Fruit fly (Drosophila melanogaster) whole organism, embryonic: ENCODE measurements around the gene Cerk.

Experiments used
- Blimp-1 ChIP-seq: fragments of 200-800 bp; sonication (Bioruptor generic); optimal IDR thresholded peaks from 3 replicates; lab custom pipeline; 2018; ENCODE audit warnings: missing biosample characterization, missing genetic modification characterization, mild to moderate bottlenecking, moderate library complexity, missing genetic modification reagents
- C15 ChIP-seq: fragments of 200-800 bp; sonication (Bioruptor generic); IDR thresholded peaks from 3 replicates; pipeline ENCODE4 v1.3.6; 2022; ENCODE audit warnings: missing biosample characterization, missing genetic modification characterization
- CG10543 ChIP-seq: fragments of 200-800 bp; sonication (Bioruptor generic); optimal IDR thresholded peaks from 3 replicates; lab custom pipeline; 2017; ENCODE audit warnings: missing biosample characterization, mild to moderate bottlenecking, missing genetic modification characterization, moderate library complexity
- CG11504 ChIP-seq: fragments of 200-800 bp; sonication (Bioruptor generic); optimal IDR thresholded peaks from 3 replicates; lab custom pipeline; 2019; ENCODE audit warnings: missing biosample characterization, mild to moderate bottlenecking, missing genetic modification characterization, moderate library complexity
- CG12769 ChIP-seq: fragments of 200-800 bp; sonication (Bioruptor generic); optimal IDR thresholded peaks from 2 replicates; lab custom pipeline; 2019; ENCODE audit warnings: missing biosample characterization, mild to moderate bottlenecking, missing genetic modification characterization, moderate library complexity
- CG13123 ChIP-seq: fragments of 200-800 bp; sonication (Bioruptor generic); optimal IDR thresholded peaks from 2 replicates; lab custom pipeline; 2016; ENCODE audit warnings: missing biosample characterization, missing genetic modification characterization
- CG13894 ChIP-seq: fragments of 200-800 bp; sonication (Bioruptor generic); optimal IDR thresholded peaks from 3 replicates; lab custom pipeline; 2018; ENCODE audit warnings: missing biosample characterization, mild to moderate bottlenecking, missing genetic modification characterization, moderate library complexity
- CG15696 ChIP-seq: fragments of 200-800 bp; sonication (Bioruptor generic); optimal IDR thresholded peaks from 2 replicates; lab custom pipeline; 2019; ENCODE audit warnings: missing biosample characterization, mild to moderate bottlenecking, missing genetic modification characterization, moderate library complexity
- CG18476 ChIP-seq: fragments of 200-800 bp; sonication (Bioruptor generic); optimal IDR thresholded peaks from 2 replicates; lab custom pipeline; 2016; ENCODE audit warnings: missing biosample characterization, mild to moderate bottlenecking, missing genetic modification characterization
- CG2199 ChIP-seq: fragments of 200-800 bp; sonication (Bioruptor generic); IDR thresholded peaks from 3 replicates; pipeline ENCODE4 v1.3.6; 2022; ENCODE audit warnings: missing biosample characterization, missing genetic modification characterization
- CG2678 ChIP-seq: fragments of 200-800 bp; sonication (Bioruptor generic); optimal IDR thresholded peaks from 3 replicates; lab custom pipeline; 2019; ENCODE audit warnings: missing biosample characterization, mild to moderate bottlenecking, missing genetic modification characterization, moderate library complexity
- CG7556 ChIP-seq: fragments of 200-800 bp; sonication (Bioruptor generic); optimal IDR thresholded peaks from 2 replicates; lab custom pipeline; 2017; ENCODE audit warnings: missing biosample characterization, mild to moderate bottlenecking, missing genetic modification characterization
- Chrac-16 ChIP-seq: fragments of 200-800 bp; sonication (Bioruptor generic); optimal IDR thresholded peaks from 3 replicates; lab custom pipeline; 2016; ENCODE audit warnings: missing biosample characterization, missing genetic modification characterization
- Dll ChIP-seq: fragments of 200-800 bp; sonication (Bioruptor generic); IDR thresholded peaks from 4 replicates; pipeline ENCODE4 v1.3.6; 2022; ENCODE audit warnings: missing biosample characterization, missing genetic modification characterization; ENCODE audit not compliant: partially characterized antibody
- Doc3 ChIP-seq: fragments of 200-800 bp; sonication (Bioruptor generic); IDR thresholded peaks from 3 replicates; pipeline ENCODE4 v1.3.6; 2022; ENCODE audit warnings: missing biosample characterization, missing genetic modification characterization; ENCODE audit not compliant: partially characterized antibody
- Gsc ChIP-seq: fragments of 200-800 bp; sonication (Bioruptor generic); IDR thresholded peaks from 2 replicates; pipeline ENCODE4 v1.3.6; 2022; ENCODE audit warnings: missing biosample characterization, missing genetic modification characterization
- Med ChIP-seq: fragments of 200-800 bp; sonication (Bioruptor generic); peaks from one replicate; lab custom pipeline; 2016; ENCODE audit warnings: missing biosample characterization, missing genetic modification characterization, mild to moderate bottlenecking, inconsistent platforms, moderate library complexity
- Nf-YA ChIP-seq: fragments of 200-800 bp; sonication (Bioruptor generic); IDR thresholded peaks from 2 replicates; pipeline ENCODE4 v1.3.6; 2022; ENCODE audit warnings: missing biosample characterization, missing genetic modification characterization
- Nf-YB ChIP-seq: fragments of 200-800 bp; sonication (Bioruptor generic); optimal IDR thresholded peaks from 3 replicates; lab custom pipeline; 2019; ENCODE audit warnings: missing biosample characterization, mild to moderate bottlenecking, missing genetic modification characterization, moderate library complexity
- Nf-YC ChIP-seq: fragments of 200-800 bp; optimal IDR thresholded peaks from 3 replicates; lab custom pipeline; 2019; ENCODE audit warnings: missing biosample characterization, mild to moderate bottlenecking, missing genetic modification characterization, moderate library complexity
- Optix ChIP-seq: fragments of 200-800 bp; sonication (Bioruptor generic); IDR thresholded peaks from 3 replicates; pipeline ENCODE4 v1.3.6; 2022; ENCODE audit warnings: missing biosample characterization, missing genetic modification characterization
- Pdp1 ChIP-seq, 2 experiments: fragments of 200-800 bp; sonication (Bioruptor generic); optimal IDR thresholded peaks; 3 replicates each; lab custom pipeline; 2016; ENCODE audit warnings: missing biosample characterization in 2 of 2, missing genetic modification characterization in 2 of 2, mild to moderate bottlenecking in 1 of 2, moderate library complexity in 1 of 2
- abd-A ChIP-seq: fragments of 200-800 bp; sonication (Bioruptor generic); optimal IDR thresholded peaks from 3 replicates; lab custom pipeline; 2019; ENCODE audit warnings: missing biosample characterization, mild to moderate bottlenecking, missing genetic modification characterization, moderate library complexity
- chinmo ChIP-seq: fragments of 200-800 bp; sonication (Bioruptor generic); IDR thresholded peaks from 4 replicates; pipeline ENCODE4 v1.3.6; 2022; ENCODE audit warnings: missing biosample characterization, missing genetic modification characterization; ENCODE audit not compliant: partially characterized antibody
- crol ChIP-seq: fragments of 200-800 bp; sonication (Bioruptor generic); IDR thresholded peaks from 2 replicates; pipeline ENCODE4 v1.3.6; 2022; ENCODE audit warnings: missing biosample characterization, missing genetic modification characterization
- cwo ChIP-seq: fragments of 200-800 bp; sonication (Bioruptor generic); optimal IDR thresholded peaks from 3 replicates; lab custom pipeline; 2017; ENCODE audit warnings: missing biosample characterization, missing genetic modification characterization, mild to moderate bottlenecking, moderate library complexity, missing genetic modification reagents
- eyg ChIP-seq: fragments of 200-800 bp; sonication (Bioruptor generic); optimal IDR thresholded peaks from 3 replicates; lab custom pipeline; 2016; ENCODE audit warnings: missing biosample characterization, missing genetic modification characterization
- grn ChIP-seq: fragments of 200-800 bp; sonication (Bioruptor generic); optimal IDR thresholded peaks from 3 replicates; lab custom pipeline; 2017; ENCODE audit warnings: missing biosample characterization, missing genetic modification characterization
- insv ChIP-seq, 2 experiments: fragments of 200-800 bp; sonication (Bioruptor generic); optimal IDR thresholded peaks; 3 replicates each; lab custom pipeline; 2016 to 2018; ENCODE audit warnings: missing biosample characterization in 2 of 2, missing genetic modification characterization in 2 of 2
- kay ChIP-seq: fragments of 200-800 bp; sonication (Bioruptor generic); optimal IDR thresholded peaks from 2 replicates; lab custom pipeline; 2016; ENCODE audit warnings: missing biosample characterization, missing genetic modification characterization
- otp ChIP-seq: fragments of 200-800 bp; sonication (Bioruptor generic); IDR thresholded peaks from 3 replicates; pipeline ENCODE4, ENCODE4 v1.3.6; 2022; ENCODE audit warnings: missing biosample characterization, missing genetic modification characterization
- ranshi ChIP-seq: fragments of 200-800 bp; sonication (Bioruptor generic); IDR thresholded peaks from 2 replicates; pipeline ENCODE4 v1.3.6; 2022; ENCODE audit warnings: missing biosample characterization, missing genetic modification characterization
- sd ChIP-seq: fragments of 200-800 bp; sonication (Bioruptor generic); optimal IDR thresholded peaks from 3 replicates; lab custom pipeline; 2018; ENCODE audit warnings: missing biosample characterization, mild to moderate bottlenecking, missing genetic modification characterization, moderate library complexity
- sr ChIP-seq: fragments of 200-800 bp; sonication (Bioruptor generic); IDR thresholded peaks from 3 replicates; pipeline ENCODE4 v1.3.6; 2022; ENCODE audit warnings: missing biosample characterization, missing genetic modification characterization
- sug ChIP-seq: fragments of 200-800 bp; optimal IDR thresholded peaks from 2 replicates; lab custom pipeline; 2019; ENCODE audit warnings: missing biosample characterization, mild to moderate bottlenecking, missing genetic modification characterization, moderate library complexity
- twi ChIP-seq: fragments of 200-800 bp; optimal IDR thresholded peaks from 2 replicates; lab custom pipeline; 2019; ENCODE audit warnings: missing biosample characterization, mild to moderate bottlenecking, missing genetic modification characterization, moderate library complexity

Cerk gene

DNA sequence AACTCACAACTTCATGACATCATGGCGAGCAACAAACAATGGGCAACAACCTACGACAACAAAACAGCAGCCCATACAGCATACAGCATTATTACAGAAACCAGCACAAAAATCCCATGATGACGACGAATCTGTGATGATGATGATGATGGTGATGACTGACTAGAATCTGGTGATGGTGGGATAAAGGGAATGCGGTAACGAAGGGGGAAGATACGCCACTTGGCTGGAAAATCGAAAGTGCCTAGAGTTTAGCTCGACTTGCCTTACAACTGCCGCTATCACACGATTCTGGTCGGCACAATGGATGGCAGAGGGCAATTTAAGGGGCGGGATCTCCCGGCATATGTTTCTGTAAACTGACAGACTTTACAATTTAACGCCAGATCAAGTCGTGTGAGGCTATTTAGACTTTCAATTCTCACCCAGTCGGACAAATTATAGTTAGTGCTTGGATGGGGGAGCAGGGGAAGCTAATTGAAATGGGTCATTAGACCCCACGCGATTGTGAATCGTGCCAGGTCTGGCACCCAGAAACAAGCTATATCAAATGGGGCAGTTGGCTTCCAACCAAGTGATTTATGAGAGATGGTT is 53.0 kb downstream of the Cerk start:
- TF ChIP-seq abd-A (peak; percentile 37), Nf-YC (tag; lab: Kevin White, UChicago) (no peak), Blimp-1 (GFP tag; lab: Kevin White, UChicago) (peak; percentile 98), Optix (no peak), Nf-YB (GFP tag; lab: Kevin White, UChicago) (no peak), eyg (GFP tag; lab: Kevin White, UChicago) (no peak), Dll (GFP tag; lab: Robert Waterston, UW) (no peak), CG2678 (tag; lab: Kevin White, UChicago) (no peak), CG2199 (GFP tag; lab: Robert Waterston, UW) (0 out of 3 replicates have a peak, but pooled peaks have one; percentile 59), chinmo (GFP tag; lab: Robert Waterston, UW) (peak; percentile 79; the same call in 1 of the 4 replicates), Med (peak; percentile 71), Gsc (GFP tag; lab: Robert Waterston, UW) (no peak), crol (peak; percentile 65; the same call in 1 of the 2 replicates), CG13123 (GFP tag; lab: Kevin White, UChicago) (no peak), grn (GFP tag; lab: Kevin White, UChicago) (peak; percentile 14), sd (peak; percentile 63), sr (GFP tag; lab: Robert Waterston, UW) (0 out of 3 replicates have a peak, but pooled peaks have one; percentile 19), CG13894 (tag; lab: Kevin White, UChicago) (peak; percentile 88), CG11504 (peak; percentile 36), Pdp1 (GFP tag; optimal IDR thresholded peaks at IDR 0.05; lab: Kevin White, UChicago) (peak in 1 of 2 experiments; percentile 16), twi (tag; lab: Kevin White, UChicago) (peak; percentile 20), Nf-YA (GFP tag; lab: Robert Waterston, UW) (no peak), cwo (peak; percentile 12), sug (tag; lab: Kevin White, UChicago) (peak; percentile 20), Chrac-16 (no peak), CG12769 (tag; lab: Kevin White, UChicago) (peak; percentile 79), otp (GFP tag; lab: Robert Waterston, UW) (0 out of 3 replicates have a peak, but pooled peaks have one; percentile 53), CG10543 (GFP tag; lab: Kevin White, UChicago) (peak; percentile 40)
- TF ChIP-seq, all 482 proteins: peak for 18

DNA sequence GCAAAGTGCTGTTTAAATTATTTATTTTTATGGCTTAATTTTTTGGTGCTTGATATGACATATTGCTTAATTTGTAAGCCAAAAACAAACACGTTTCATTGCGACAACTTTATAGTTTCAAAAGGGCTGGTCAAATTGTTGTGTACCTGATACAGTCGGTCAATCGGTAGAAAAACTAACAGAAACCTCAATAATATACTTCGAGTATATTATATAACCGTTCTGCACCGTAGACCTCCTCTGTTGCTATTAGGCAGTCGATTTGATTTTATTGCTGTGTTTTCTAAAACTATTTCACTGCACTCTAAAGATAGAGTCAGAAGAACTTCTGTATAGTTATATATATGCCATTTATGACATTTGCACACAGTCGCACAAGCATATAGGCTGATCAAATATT is 57.9 kb downstream of the Cerk start:
- TF ChIP-seq Med (peak; percentile 56), Doc3 (GFP tag; lab: Robert Waterston, UW) (no peak), ranshi (GFP tag; lab: Robert Waterston, UW) (no peak), insv (GFP tag; optimal IDR thresholded peaks at IDR 0.05; lab: Kevin White, UChicago) (no peak), C15 (GFP tag; lab: Robert Waterston, UW) (no peak), Pdp1 (GFP tag; optimal IDR thresholded peaks at IDR 0.05; lab: Kevin White, UChicago) (peak in 1 of 2 experiments; percentile 89), CG15696 (tag; lab: Kevin White, UChicago) (no peak), CG7556 (GFP tag; lab: Kevin White, UChicago) (no peak), chinmo (GFP tag; lab: Robert Waterston, UW) (0 out of 4 replicates have a peak, but pooled peaks have one; percentile 23), CG2199 (GFP tag; lab: Robert Waterston, UW) (no peak), CG18476 (GFP tag; lab: Kevin White, UChicago) (no peak), kay (GFP tag; lab: Kevin White, UChicago) (no peak)
- TF ChIP-seq, all 482 proteins: peak for 3
